Worm (Caenorhabditis elegans) whole organism, L4 larva: ENCODE measurements around the gene F26A1.8.

Experiments used
- lin-38 ChIP-seq: fragments of 200-800 bp; sonication (Bioruptor generic); IDR thresholded peaks from 2 replicates; pipeline ENCODE4 v1.3.6; 2022; ENCODE audit warnings: missing genetic modification reagents, missing genetic modification characterization, missing compliant biosample characterization
- lin-39 ChIP-seq: fragments of 150-350 bp; optimal IDR thresholded peaks from 2 replicates; lab custom pipeline; 2014; ENCODE audit warnings: missing biosample characterization, missing genetic modification reagents, missing genetic modification characterization
- madf-5 ChIP-seq, 2 experiments: fragments of 200-800 bp; sonication (Bioruptor generic); IDR thresholded peaks; 2 replicates each; pipeline ENCODE4 v1.3.6; 2022; ENCODE audit warnings: missing compliant biosample characterization in 2 of 2, missing genetic modification characterization in 2 of 2
- sdz-12 ChIP-seq: fragments of 200-800 bp; sonication (Bioruptor generic); optimal IDR thresholded peaks from 2 replicates; lab custom pipeline; 2018; ENCODE audit warnings: mild to moderate bottlenecking, missing genetic modification characterization, missing compliant biosample characterization
- set-16 ChIP-seq: fragments of 200-800 bp; sonication (Bioruptor generic); IDR thresholded peaks from 2 replicates; pipeline ENCODE4 v1.3.6; 2022; ENCODE audit warnings: missing genetic modification reagents, missing genetic modification characterization, missing compliant biosample characterization
- ztf-11 ChIP-seq: fragments of 150-350 bp; optimal IDR thresholded peaks from 2 replicates; lab custom pipeline; 2014; ENCODE audit warnings: missing biosample characterization, missing genetic modification characterization

- no peak for TF ChIP-seq ztf-11 (tag; lab: Kevin White, UChicago)
- TF ChIP-seq set-16 (GFP tag; lab: Robert Waterston, UW), result no peak
- no peak for TF ChIP-seq lin-38 (GFP tag; lab: Robert Waterston, UW)
- TF ChIP-seq lin-39, result no peak
- TF ChIP-seq sdz-12 (GFP tag; lab: Kevin White, UChicago), result no peak
- no peak for TF ChIP-seq madf-5 (GFP tag; IDR thresholded peaks at IDR 0.05; lab: Robert Waterston, UW)
Measured at ce11 chrIII:4863127-4863526, 41.1 kb upstream of the F26A1.8 start, which contains the start of gene coq-8.
